Fruit fly (Drosophila melanogaster): ENCODE data around the gene CG34347.

DNA sequence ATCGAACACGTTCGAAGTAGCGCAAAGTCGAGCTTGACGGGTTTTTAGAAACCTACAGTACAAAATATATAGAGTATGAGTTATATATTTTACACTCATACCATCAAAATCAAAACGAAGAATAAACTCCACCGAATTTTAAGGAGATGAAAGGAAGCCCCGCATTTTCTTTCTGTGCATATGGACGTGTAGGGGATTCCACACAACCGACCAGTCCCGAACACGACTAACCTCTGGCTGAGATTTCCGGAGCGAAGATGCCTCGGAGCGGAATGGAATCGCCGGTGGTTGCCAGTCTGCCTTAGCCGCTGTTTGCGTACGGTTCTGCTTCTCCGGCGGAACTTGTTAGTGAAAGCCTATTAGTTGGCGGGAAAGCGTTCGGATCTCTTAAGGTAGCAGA is 73.2 kb downstream of the CG34347 start:
- peak; percentile 97 for TF ChIP-seq CG12605 (GFP tag; IDR thresholded peaks at IDR 0.05)
- TF ChIP-seq fd96Ca (GFP tag; IDR thresholded peaks at IDR 0.05): peak; percentile 99
- TF ChIP-seq CG15710 (tag; optimal IDR thresholded peaks at IDR 0.05): peak; percentile 90
- peak; percentile 97 for TF ChIP-seq CG17806 (tag; optimal IDR thresholded peaks at IDR 0.05)
- peak; percentile 98 for TF ChIP-seq Pif1B (GFP tag; optimal IDR thresholded peaks at IDR 0.05)
- peak; percentile 93 for TF ChIP-seq CG34367 (tag; optimal IDR thresholded peaks at IDR 0.05)
- peak; percentile 99 for TF ChIP-seq CG4496 (GFP tag; IDR thresholded peaks at IDR 0.05)
- TF ChIP-seq rn (GFP tag; IDR thresholded peaks at IDR 0.05): peak; percentile 97
- no peak for TF ChIP-seq EcR (GFP tag; optimal IDR thresholded peaks at IDR 0.05)

Measured in whole organism, pupa.